Worm (Caenorhabditis elegans) whole organism, midembryonic: ENCODE results near the gene ZC487.2.

Experiments used
- T22C8.4 ChIP-seq: fragments of 200-800 bp; sonication (Bioruptor generic); IDR thresholded peaks from 2 replicates; pipeline ENCODE4 v1.3.6; 2022; ENCODE audit warnings: missing genetic modification characterization, missing compliant biosample characterization
- cog-1 ChIP-seq: sonication (generic microtip); optimal IDR thresholded peaks from 2 replicates; lab custom pipeline; 2016; ENCODE audit warnings: missing genetic modification characterization, missing compliant biosample characterization
- flt-1 ChIP-seq: fragments of 200-800 bp; sonication (Bioruptor generic); IDR thresholded peaks from 2 replicates; pipeline ENCODE4 v1.3.6; 2022; ENCODE audit warnings: missing genetic modification characterization, missing compliant biosample characterization
- klf-2 ChIP-seq: fragments of 200-800 bp; sonication (Bioruptor generic); conservative IDR thresholded peaks from 2 replicates; pipeline ENCODE4 v1.3.6; 2022; ENCODE audit warnings: missing genetic modification reagents, missing genetic modification characterization, missing compliant biosample characterization
- med-1 ChIP-seq: sonication (generic microtip); optimal IDR thresholded peaks from 2 replicates; lab custom pipeline; 2017; ENCODE audit warnings: missing genetic modification characterization, mild to moderate bottlenecking, missing compliant biosample characterization, antibody characterized with exemption, missing genetic modification reagents; ENCODE audit not compliant: insufficient read depth
- ref-1 ChIP-seq: fragments of 200-800 bp; sonication (Bioruptor generic); conservative IDR thresholded peaks from 2 replicates; pipeline ENCODE4 v1.3.6; 2022; ENCODE audit warnings: missing genetic modification reagents, missing genetic modification characterization, missing compliant biosample characterization
- tab-1 ChIP-seq: fragments of 200-800 bp; sonication (Bioruptor generic); IDR thresholded peaks from 2 replicates; pipeline ENCODE4 v1.3.6; 2022; ENCODE audit warnings: missing genetic modification characterization, missing compliant biosample characterization
- ztf-23 ChIP-seq: fragments of 200-800 bp; sonication (Bioruptor generic); IDR thresholded peaks from 2 replicates; pipeline ENCODE4 v1.3.6; 2022; ENCODE audit warnings: missing genetic modification reagents, missing genetic modification characterization, missing compliant biosample characterization
- ztf-29 ChIP-seq: fragments of 200-800 bp; sonication (Bioruptor generic); IDR thresholded peaks from 2 replicates; pipeline ENCODE4 v1.3.6; 2022; ENCODE audit warnings: missing genetic modification reagents, missing genetic modification characterization, missing compliant biosample characterization

DNA sequence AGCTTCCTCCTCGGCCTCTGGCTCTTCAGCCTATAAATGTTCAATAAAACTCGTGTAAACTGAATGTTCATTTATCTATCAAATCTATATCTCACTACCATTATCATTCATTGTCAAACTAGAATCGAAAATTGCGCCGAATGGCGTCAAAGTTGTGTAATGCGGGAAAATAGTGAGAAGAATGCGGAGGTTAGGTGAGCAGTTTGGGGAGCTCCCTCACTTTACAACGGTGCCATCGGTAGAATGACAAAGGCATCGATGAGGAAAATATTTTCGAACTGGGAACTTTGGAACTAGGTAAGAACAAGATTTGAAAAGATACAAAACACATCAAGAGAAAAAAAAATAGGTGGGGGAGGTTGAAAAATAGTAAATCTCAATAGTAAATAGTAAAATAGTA lies 45.3 kb upstream of the ZC487.2 start:
- TF ChIP-seq flt-1 (GFP tag; lab: Robert Waterston, UW) (no peak), tab-1 (GFP tag; lab: Robert Waterston, UW) (no peak), ztf-29 (GFP tag; lab: Robert Waterston, UW) (no peak), cog-1 (tag; lab: Kevin White, UChicago) (no peak), T22C8.4 (GFP tag; lab: Robert Waterston, UW) (no peak), ztf-23 (GFP tag; lab: Robert Waterston, UW) (no peak), ref-1 (no peak), med-1 (no peak), klf-2 (no peak)
